Worm (Caenorhabditis elegans) whole organism, L4/young adult: Measurements from ENCODE around the gene ttr-43.

ENCODE experiments used
- W03F9.2 ChIP-seq: fragments of 150-350 bp; optimal IDR thresholded peaks from 2 replicates; lab custom pipeline; 2014; ENCODE audit warnings: missing biosample characterization, missing genetic modification characterization
- dao-5 ChIP-seq: sonication (generic microtip); optimal IDR thresholded peaks from 2 replicates; lab custom pipeline; 2016; ENCODE audit warnings: missing genotype, missing genetic modification characterization, moderate library complexity, missing compliant biosample characterization
- him-1 ChIP-seq: sonication (generic microtip); optimal IDR thresholded peaks from 2 replicates; lab custom pipeline; 2016; ENCODE audit warnings: missing genotype, missing genetic modification reagents, missing genetic modification characterization, missing compliant biosample characterization

ce11 chrV:12612118-12612517 is 21.6 kb upstream of the ttr-43 start, which contains the start of gene cyc-2.2:
- TF ChIP-seq him-1, result no peak
- no peak for TF ChIP-seq dao-5 (tag; lab: Kevin White, UChicago)
- no peak for TF ChIP-seq W03F9.2
